Worm (Caenorhabditis elegans) whole organism, L3 larva: ENCODE results near the gene ZC196.9.
A peak's percentile ranks its signal among the peaks of the same experiment; 100 is the strongest.

Source experiments
- R02D3.7 ChIP-seq: fragments of 150-350 bp; optimal IDR thresholded peaks from 2 replicates; lab custom pipeline; 2014; ENCODE audit warnings: missing biosample characterization, missing genetic modification characterization
- ZK546.5 ChIP-seq: sonication (generic microtip); optimal IDR thresholded peaks from 2 replicates; lab custom pipeline; 2017; ENCODE audit warnings: missing biosample characterization, missing genetic modification characterization
- aly-2 ChIP-seq: fragments of 150-350 bp; optimal IDR thresholded peaks from 2 replicates; lab custom pipeline; 2014; ENCODE audit warnings: missing biosample characterization, missing genetic modification characterization
- ceh-16 ChIP-seq: sonication (generic microtip); optimal IDR thresholded peaks from 2 replicates; lab custom pipeline; 2017; ENCODE audit warnings: missing biosample characterization, missing genetic modification characterization
- ceh-82 ChIP-seq: fragments of 150-350 bp; optimal IDR thresholded peaks from 2 replicates; lab custom pipeline; 2014; ENCODE audit warnings: missing biosample characterization, missing genetic modification characterization
- ceh-9 ChIP-seq: sonication (generic microtip); optimal IDR thresholded peaks from 2 replicates; lab custom pipeline; 2018; ENCODE audit warnings: missing biosample characterization, missing genetic modification characterization
- daf-12 ChIP-seq: fragments of 150-350 bp; optimal IDR thresholded peaks from 2 replicates; lab custom pipeline; 2014; ENCODE audit warnings: missing biosample characterization, missing genetic modification reagents, missing genetic modification characterization
- egl-5 ChIP-seq: fragments of 150-350 bp; optimal IDR thresholded peaks from 2 replicates; lab custom pipeline; 2017; ENCODE audit warnings: missing biosample characterization, missing genetic modification reagents, missing genetic modification characterization, inconsistent platforms
- elt-1 ChIP-seq: fragments of 150-350 bp; optimal IDR thresholded peaks from 2 replicates; lab custom pipeline; 2014; ENCODE audit warnings: missing biosample characterization, missing genetic modification characterization
- elt-2 ChIP-seq: sonication (generic microtip); optimal IDR thresholded peaks from 2 replicates; lab custom pipeline; 2016; ENCODE audit warnings: missing genetic modification reagents, mild to moderate bottlenecking, missing genetic modification characterization, missing compliant biosample characterization
- elt-3 ChIP-seq, 3 experiments: fragments of 150-350 bp in 1 of 3; sonication (generic microtip) in 2 of 3; optimal IDR thresholded peaks; 2 replicates in 2 of 3; 4 replicates in 1 of 3; lab custom pipeline; 2014 to 2017; ENCODE audit warnings: missing biosample characterization in 3 of 3, missing genetic modification characterization in 3 of 3
- eor-1 ChIP-seq, 2 experiments: fragments of 150-350 bp; optimal IDR thresholded peaks; 2 replicates each; lab custom pipeline; 2014 to 2018; ENCODE audit warnings: missing biosample characterization in 2 of 2, missing genetic modification characterization in 2 of 2
- fkh-10 ChIP-seq: sonication (generic microtip); optimal IDR thresholded peaks from 2 replicates; lab custom pipeline; 2017; ENCODE audit warnings: missing biosample characterization, missing genetic modification reagents, missing genetic modification characterization
- fkh-2 ChIP-seq: fragments of 150-350 bp; optimal IDR thresholded peaks from 2 replicates; lab custom pipeline; 2014; ENCODE audit warnings: missing biosample characterization, missing genetic modification reagents, missing genetic modification characterization
- fos-1 ChIP-seq: fragments of 150-350 bp; optimal IDR thresholded peaks from 2 replicates; lab custom pipeline; 2014; ENCODE audit warnings: missing biosample characterization, missing genetic modification characterization
- hmg-11 ChIP-seq: sonication (generic microtip); optimal IDR thresholded peaks from 2 replicates; lab custom pipeline; 2016; ENCODE audit warnings: missing genetic modification characterization, missing compliant biosample characterization
- jun-1 ChIP-seq: fragments of 150-350 bp; optimal IDR thresholded peaks from 2 replicates; lab custom pipeline; 2014; ENCODE audit warnings: missing biosample characterization, missing genetic modification reagents, missing genetic modification characterization
- lin-15B ChIP-seq: fragments of 150-350 bp; optimal IDR thresholded peaks from 2 replicates; lab custom pipeline; 2014; ENCODE audit warnings: missing biosample characterization, missing genetic modification characterization
- lsy-12 ChIP-seq: sonication (generic microtip); optimal IDR thresholded peaks from 2 replicates; lab custom pipeline; 2016; ENCODE audit warnings: mild to moderate bottlenecking, missing genetic modification characterization, missing compliant biosample characterization
- mdl-1 ChIP-seq: fragments of 150-350 bp; optimal IDR thresholded peaks from 2 replicates; lab custom pipeline; 2014; ENCODE audit warnings: missing biosample characterization, missing genetic modification characterization
- mml-1 ChIP-seq: fragments of 150-350 bp; sonication (generic microtip); optimal IDR thresholded peaks from 3 replicates; lab custom pipeline; 2014; ENCODE audit warnings: missing biosample characterization, missing genetic modification characterization
- nhr-11 ChIP-seq: fragments of 150-350 bp; optimal IDR thresholded peaks from 2 replicates; lab custom pipeline; 2014; ENCODE audit warnings: missing biosample characterization, missing genetic modification characterization
- nhr-12 ChIP-seq: fragments of 150-350 bp; optimal IDR thresholded peaks from 2 replicates; lab custom pipeline; 2014; ENCODE audit warnings: missing biosample characterization, missing genetic modification characterization
- nhr-237 ChIP-seq: fragments of 150-350 bp; optimal IDR thresholded peaks from 2 replicates; lab custom pipeline; 2014; ENCODE audit warnings: missing biosample characterization, missing genetic modification characterization
- nhr-25 ChIP-seq: sonication (generic microtip); optimal IDR thresholded peaks from 2 replicates; lab custom pipeline; 2017; ENCODE audit warnings: missing biosample characterization, missing genetic modification characterization
- nhr-28 ChIP-seq: fragments of 150-350 bp; optimal IDR thresholded peaks from 2 replicates; lab custom pipeline; 2014; ENCODE audit warnings: missing biosample characterization, missing genetic modification characterization
- nhr-43 ChIP-seq: sonication (generic microtip); optimal IDR thresholded peaks from 2 replicates; lab custom pipeline; 2016; ENCODE audit warnings: mild to moderate bottlenecking, missing genetic modification characterization, missing compliant biosample characterization; ENCODE audit not compliant: poor library complexity, severe bottlenecking
- pha-4 ChIP-seq: fragments of 150-350 bp; optimal IDR thresholded peaks from 2 replicates; lab custom pipeline; 2014; ENCODE audit warnings: missing biosample characterization, missing genetic modification reagents, missing genetic modification characterization
- pqm-1 ChIP-seq: fragments of 150-350 bp; optimal IDR thresholded peaks from 2 replicates; lab custom pipeline; 2017; ENCODE audit warnings: missing biosample characterization, missing genetic modification characterization, inconsistent platforms
- sea-2 ChIP-seq: fragments of 150-350 bp; sonication (generic microtip); optimal IDR thresholded peaks from 4 replicates; lab custom pipeline; 2014; ENCODE audit warnings: missing biosample characterization, missing genetic modification reagents, missing genetic modification characterization
- snpc-4 ChIP-seq: fragments of 150-350 bp; optimal IDR thresholded peaks from 2 replicates; lab custom pipeline; 2014; ENCODE audit warnings: missing biosample characterization, missing genetic modification characterization
- tbx-2 ChIP-seq: sonication (generic microtip); optimal IDR thresholded peaks from 2 replicates; lab custom pipeline; 2016; ENCODE audit warnings: mild to moderate bottlenecking, missing genetic modification characterization, missing compliant biosample characterization
- ztf-11 ChIP-seq: fragments of 150-350 bp; optimal IDR thresholded peaks from 2 replicates; lab custom pipeline; 2014; ENCODE audit warnings: missing biosample characterization, missing genetic modification characterization
- ztf-4 ChIP-seq: fragments of 150-350 bp; optimal IDR thresholded peaks from 2 replicates; lab custom pipeline; 2014; ENCODE audit warnings: missing biosample characterization, missing genetic modification characterization

The ZC196.9 gene

ce11 chrV:8683787-8684186 lies 43.2 kb downstream of the ZC196.9 start:
- TF ChIP-seq nhr-25 (tag; lab: Kevin White, UChicago) (no peak), ceh-16 (tag; lab: Kevin White, UChicago) (no peak), nhr-237 (no peak), nhr-43 (no peak), mml-1 (tag; lab: Kevin White, UChicago) (no peak), mdl-1 (tag; lab: Kevin White, UChicago) (no peak), fos-1 (tag; lab: Kevin White, UChicago) (no peak), sea-2 (GFP tag; lab: Kevin White, UChicago) (no peak), nhr-12 (no peak), lin-15B (tag; lab: Kevin White, UChicago) (no peak)

- TF ChIP-seq pqm-1 = peak; percentile 45
- TF ChIP-seq nhr-28 (tag; lab: Kevin White, UChicago) = no peak
- TF ChIP-seq elt-2 (tag; lab: Kevin White, UChicago) = peak; percentile 70
Measured at ce11 chrV:8682719-8683118, 44.3 kb downstream of the ZC196.9 start, which contains the start of gene cln-3.3. Gene cln-3.3, plus strand, starts transcription at chrV:8683052.

- TF ChIP-seq elt-3 (tag; optimal IDR thresholded peaks at IDR 0.05; lab: Kevin White, UChicago) = no peak
- TF ChIP-seq ceh-9 (tag; lab: Kevin White, UChicago) = no peak
- no peak for TF ChIP-seq tbx-2
- no peak for TF ChIP-seq elt-1
- TF ChIP-seq daf-12 (tag; lab: Kevin White, UChicago) = no peak
- no peak for TF ChIP-seq ceh-82 (tag; lab: Kevin White, UChicago)
- TF ChIP-seq ztf-4 (tag; lab: Kevin White, UChicago) = no peak
- no peak for TF ChIP-seq ztf-11 (tag; lab: Kevin White, UChicago)
- TF ChIP-seq, all 47 proteins: peak for 0
Measured at ce11 chrV:8681050-8681449, 45.9 kb downstream of the ZC196.9 start, which contains the start of gene ZC190.2. Gene ZC190.2, plus strand, starts transcription at chrV:8681350.

- no peak for TF ChIP-seq nhr-11 (tag; lab: Kevin White, UChicago)
- TF ChIP-seq pha-4 = no peak
- TF ChIP-seq hmg-11 (tag; lab: Kevin White, UChicago) = no peak
- TF ChIP-seq snpc-4 = no peak
- no peak for TF ChIP-seq ceh-16 (tag; lab: Kevin White, UChicago)
- no peak for TF ChIP-seq nhr-12
- no peak for TF ChIP-seq fkh-10
- TF ChIP-seq mdl-1 (tag; lab: Kevin White, UChicago) = no peak
- no peak for TF ChIP-seq daf-12 (tag; lab: Kevin White, UChicago)
- no peak for TF ChIP-seq fkh-2 (tag; lab: Kevin White, UChicago)
- no peak for TF ChIP-seq lin-15B (tag; lab: Kevin White, UChicago)
- TF ChIP-seq nhr-25 (tag; lab: Kevin White, UChicago) = no peak
- TF ChIP-seq nhr-43 = no peak
- TF ChIP-seq ztf-11 (tag; lab: Kevin White, UChicago) = no peak
- no peak for TF ChIP-seq elt-2 (tag; lab: Kevin White, UChicago)
- no peak for TF ChIP-seq ZK546.5 (tag; lab: Kevin White, UChicago)
- TF ChIP-seq R02D3.7 = no peak
Measured at ce11 chrV:8677193-8677592, 49.8 kb downstream of the ZC196.9 start, which contains the start of gene ZC190.6. Gene ZC190.6, minus strand, starts transcription at chrV:8677293.

ce11 chrV:8673498-8673897 lies 53.5 kb downstream of the ZC196.9 start, which contains the start of gene ZC190.5:
Gene ZC190.5, minus strand, starts transcription at chrV:8673598.
- TF ChIP-seq ZK546.5 (tag; lab: Kevin White, UChicago) (no peak), ceh-16 (tag; lab: Kevin White, UChicago) (no peak), ztf-4 (tag; lab: Kevin White, UChicago) (no peak), sea-2 (GFP tag; lab: Kevin White, UChicago) (no peak), lsy-12 (tag; lab: Kevin White, UChicago) (no peak), jun-1 (tag; lab: Kevin White, UChicago) (no peak), ceh-82 (tag; lab: Kevin White, UChicago) (no peak), snpc-4 (no peak), egl-5 (tag; lab: Kevin White, UChicago) (no peak), fkh-2 (tag; lab: Kevin White, UChicago) (no peak), nhr-25 (tag; lab: Kevin White, UChicago) (no peak), nhr-11 (tag; lab: Kevin White, UChicago) (no peak), fos-1 (tag; lab: Kevin White, UChicago) (no peak), aly-2 (no peak), ztf-11 (tag; lab: Kevin White, UChicago) (no peak), eor-1 (tag; optimal IDR thresholded peaks at IDR 0.05; lab: Kevin White, UChicago) (no peak), mdl-1 (tag; lab: Kevin White, UChicago) (no peak), nhr-12 (no peak)
